Fruit fly (Drosophila melanogaster): Measurements from ENCODE around the gene CG1116.

The CG1116 gene

dm6 chr3R:5263311-5264250 is 44.1 kb downstream of the CG1116 start (continued):
- TF ChIP-seq Gug (GFP tag; IDR thresholded peaks at IDR 0.05) (peak; percentile 60; the same call in 1 of the 4 replicates), crc (GFP tag; optimal IDR thresholded peaks at IDR 0.05) (no peak), caup (GFP tag; optimal IDR thresholded peaks at IDR 0.05; ENCODE audit: severe bottlenecking) (peak; percentile 87), slou (GFP tag; optimal IDR thresholded peaks at IDR 0.05) (peak; percentile 35), stc (GFP tag; IDR thresholded peaks at IDR 0.05) (peak; percentile 66; the same call in 1 of the 2 replicates), CG10462 (GFP tag; optimal IDR thresholded peaks at IDR 0.05) (peak; percentile 60), Usf (GFP tag; optimal IDR thresholded peaks at IDR 0.05) (peak; percentile 22), CG12236 (GFP tag; optimal IDR thresholded peaks at IDR 0.05) (no peak), YL-1 (GFP tag; optimal IDR thresholded peaks at IDR 0.05) (peak; percentile 62), p53 (GFP tag; optimal IDR thresholded peaks at IDR 0.05) (no peak), Fer1 (GFP tag; optimal IDR thresholded peaks at IDR 0.05) (peak; percentile 85), nmo (GFP tag; optimal IDR thresholded peaks at IDR 0.05) (peak; percentile 93), Jarid2 (GFP tag; optimal IDR thresholded peaks at IDR 0.05) (peak; percentile 48), CG31224 (GFP tag; IDR thresholded peaks at IDR 0.05) (peak; percentile 61), HmgD (GFP tag; optimal IDR thresholded peaks at IDR 0.05) (no peak), CG3407 (GFP tag; optimal IDR thresholded peaks at IDR 0.05) (peak; percentile 43), Awh (GFP tag; IDR thresholded peaks at IDR 0.05) (peak; percentile 18; the same call in 1 of the 2 replicates), CTCF (GFP tag; optimal IDR thresholded peaks at IDR 0.05) (peak; percentile 45), CG18011 (GFP tag; optimal IDR thresholded peaks at IDR 0.05) (peak; percentile 58), crol (GFP tag; IDR thresholded peaks at IDR 0.05) (peak; percentile 91), pita (GFP tag; optimal IDR thresholded peaks at IDR 0.05) (no peak), zfh2 (GFP tag; optimal IDR thresholded peaks at IDR 0.05) (peak; percentile 8), CoRest (tag; optimal IDR thresholded peaks at IDR 0.05) (peak; percentile 94), bigmax (GFP tag; optimal IDR thresholded peaks at IDR 0.05) (no peak), CG8478 (optimal IDR thresholded peaks at IDR 0.05) (no peak), CG13624 (GFP tag; optimal IDR thresholded peaks at IDR 0.05) (peak; percentile 9), CG1529 (GFP tag; optimal IDR thresholded peaks at IDR 0.05) (peak; percentile 52), Blimp-1 (GFP tag; optimal IDR thresholded peaks at IDR 0.05) (peak; percentile 82), CG9215 (GFP tag; IDR thresholded peaks at IDR 0.05) (no peak; the same call in 1 of the 2 replicates), Dip3 (GFP tag; optimal IDR thresholded peaks at IDR 0.05) (no peak), Xrp1 (GFP tag; IDR thresholded peaks at IDR 0.05) (peak; percentile 74), slp2 (GFP tag; optimal IDR thresholded peaks at IDR 0.05) (no peak), schlank (tag; optimal IDR thresholded peaks at IDR 0.05) (peak; percentile 23), CG12391 (tag; optimal IDR thresholded peaks at IDR 0.05) (peak; percentile 90), CG11695 (GFP tag; IDR thresholded peaks at IDR 0.05) (peak; percentile 90), CG34224 (GFP tag; IDR thresholded peaks at IDR 0.05; ENCODE audit: partially characterized antibody) (peak; percentile 37; the same call in 1 of the 3 replicates), jigr1 (GFP tag; IDR thresholded peaks at IDR 0.05) (no peak), gro (GFP tag; optimal IDR thresholded peaks at IDR 0.05) (peak; percentile 33), ranshi (GFP tag; IDR thresholded peaks at IDR 0.05) (no peak; the same call in 1 of the 2 replicates), Med (GFP tag) (peak; percentile 78), CG16779 (GFP tag; IDR thresholded peaks at IDR 0.05) (no peak), sr (GFP tag; IDR thresholded peaks at IDR 0.05) (peak; percentile 100), Atf6 (GFP tag; IDR thresholded peaks at IDR 0.05) (peak; percentile 20), Gsc (GFP tag; IDR thresholded peaks at IDR 0.05) (no peak), Hr51 (GFP tag; optimal IDR thresholded peaks at IDR 0.05) (peak in 1 of 2 experiments; percentile 95), Dll (GFP tag; IDR thresholded peaks at IDR 0.05; ENCODE audit: partially characterized antibody) (0 out of 4 replicates have a peak, but pooled peaks have one; percentile 29), CG34376 (GFP tag; optimal IDR thresholded peaks at IDR 0.05) (no peak), CG7372 (GFP tag; IDR thresholded peaks at IDR 0.05) (peak; percentile 79), Dp (GFP tag; optimal IDR thresholded peaks at IDR 0.05) (no peak)
